Worm (Caenorhabditis elegans): ENCODE measurements around the gene cyp-35A1.

cyp-35A1 gene

DNA sequence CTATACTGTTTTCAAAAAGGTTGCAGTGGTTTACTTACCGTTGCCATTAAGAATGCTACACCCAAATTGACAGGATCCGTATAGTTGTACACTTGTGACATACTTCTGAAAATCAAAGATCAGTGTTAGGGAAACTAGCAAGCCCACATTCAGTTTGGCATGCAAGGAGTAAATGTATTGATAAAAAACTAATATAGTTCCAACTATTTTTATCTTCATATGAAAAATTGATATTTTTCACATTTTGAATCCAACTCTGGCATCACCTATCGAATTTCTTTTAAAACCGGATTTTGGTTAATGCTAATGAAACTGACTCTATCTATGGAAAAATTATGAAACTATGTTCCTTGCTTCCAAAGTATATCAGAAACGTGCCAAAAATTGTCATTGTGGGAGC lies 36.3 kb downstream of the cyp-35A1 start, which contains the start of gene srx-92:
TSS of gene srx-92 (minus strand) at position 101 of the 400 bp plus-strand sequence.
- TF ChIP-seq nhr-20 (tag; optimal IDR thresholded peaks at IDR 0.05) (no peak), F16B12.6 (tag; optimal IDR thresholded peaks at IDR 0.05) (no peak), unc-86 (tag; optimal IDR thresholded peaks at IDR 0.05) (no peak), elt-3 (tag; optimal IDR thresholded peaks at IDR 0.05) (no peak), ceh-82 (tag; optimal IDR thresholded peaks at IDR 0.05) (no peak), lin-15B (tag; optimal IDR thresholded peaks at IDR 0.05) (no peak), xbp-1 (tag; optimal IDR thresholded peaks at IDR 0.05) (no peak), nhr-11 (tag; optimal IDR thresholded peaks at IDR 0.05) (no peak), alr-1 (tag; optimal IDR thresholded peaks at IDR 0.05; ENCODE audit: borderline replicate concordance) (no peak), ztf-11 (tag; optimal IDR thresholded peaks at IDR 0.05) (no peak), nhr-28 (tag; optimal IDR thresholded peaks at IDR 0.05) (no peak), skn-1 (tag; optimal IDR thresholded peaks at IDR 0.05) (no peak), ama-1 (optimal IDR thresholded peaks at IDR 0.05) (no peak), nhr-77 (tag; optimal IDR thresholded peaks at IDR 0.05) (no peak), swsn-7 (tag; optimal IDR thresholded peaks at IDR 0.05) (no peak), fkh-4 (tag; optimal IDR thresholded peaks at IDR 0.05; ENCODE audit: borderline replicate concordance) (no peak), tbx-2 (tag; optimal IDR thresholded peaks at IDR 0.05) (no peak), mep-1 (tag; optimal IDR thresholded peaks at IDR 0.05) (no peak)

DNA sequence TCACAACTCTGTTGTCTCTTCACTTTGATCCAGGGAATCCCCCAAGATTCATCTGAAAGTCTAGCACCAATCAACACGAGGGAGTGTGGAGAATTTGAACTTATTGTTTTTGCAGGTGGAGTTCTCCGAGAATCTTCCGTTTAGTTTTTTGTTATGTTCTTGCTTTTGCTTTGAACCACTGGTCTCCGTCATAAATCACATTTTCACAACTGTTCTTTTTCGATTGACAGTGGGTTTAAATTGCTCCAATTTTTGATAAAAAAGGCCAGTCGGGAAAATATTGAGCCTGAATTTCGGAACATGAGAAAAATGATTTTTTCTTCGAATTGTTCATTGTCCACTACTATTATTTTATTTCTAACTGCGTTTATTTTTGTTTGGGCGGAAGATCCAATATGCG lies 39.7 kb downstream of the cyp-35A1 start, which contains the start of gene F10G2.10:
TSS of gene F10G2.10 (plus strand) at position 301 of the 400 bp plus-strand sequence.
- no peak for TF ChIP-seq sox-4 (tag; optimal IDR thresholded peaks at IDR 0.05)
- no peak for TF ChIP-seq grh-1 (GFP tag; IDR thresholded peaks at IDR 0.05)
- no peak for TF ChIP-seq zip-4 (GFP tag; optimal IDR thresholded peaks at IDR 0.05)
- no peak for TF ChIP-seq fkh-10 (GFP tag; optimal IDR thresholded peaks at IDR 0.05)
- no peak for TF ChIP-seq ces-1 (GFP tag; optimal IDR thresholded peaks at IDR 0.05)
- no peak for TF ChIP-seq ceh-90 (tag; optimal IDR thresholded peaks at IDR 0.05)
- TF ChIP-seq unc-30 (tag; optimal IDR thresholded peaks at IDR 0.05) = no peak
- TF ChIP-seq sup-37 (GFP tag; optimal IDR thresholded peaks at IDR 0.05) = no peak

DNA sequence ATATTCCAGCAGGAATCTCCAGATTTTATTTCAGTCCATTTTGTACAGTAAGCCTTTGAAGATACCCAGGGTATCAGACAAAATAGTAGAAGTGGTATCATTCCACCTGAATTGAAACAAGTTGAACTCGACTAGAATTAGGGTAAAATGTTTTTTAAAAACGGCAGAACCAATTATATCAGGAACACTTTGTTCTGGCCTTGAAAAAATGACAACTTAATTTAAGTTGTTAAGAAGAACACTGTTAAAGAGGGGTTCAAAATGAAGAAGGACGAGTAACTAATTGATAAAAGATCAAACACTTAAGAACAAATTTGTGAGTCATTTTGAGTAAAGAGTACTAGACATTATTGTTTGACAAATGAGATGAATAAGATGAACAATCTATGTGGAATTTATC lies 40.7 kb downstream of the cyp-35A1 start, which contains the start of gene lmd-4:
TSS of gene lmd-4 (minus strand) at position 101 of the 400 bp plus-strand sequence.
- TF ChIP-seq hlh-4 (tag; optimal IDR thresholded peaks at IDR 0.05) (no peak), sup-37 (GFP tag; optimal IDR thresholded peaks at IDR 0.05) (no peak), efl-1 (optimal IDR thresholded peaks at IDR 0.05) (no peak), efl-1 (GFP tag; optimal IDR thresholded peaks at IDR 0.05 in 1 of 2) (peak in 1 of 2 experiments; percentile 17)

DNA sequence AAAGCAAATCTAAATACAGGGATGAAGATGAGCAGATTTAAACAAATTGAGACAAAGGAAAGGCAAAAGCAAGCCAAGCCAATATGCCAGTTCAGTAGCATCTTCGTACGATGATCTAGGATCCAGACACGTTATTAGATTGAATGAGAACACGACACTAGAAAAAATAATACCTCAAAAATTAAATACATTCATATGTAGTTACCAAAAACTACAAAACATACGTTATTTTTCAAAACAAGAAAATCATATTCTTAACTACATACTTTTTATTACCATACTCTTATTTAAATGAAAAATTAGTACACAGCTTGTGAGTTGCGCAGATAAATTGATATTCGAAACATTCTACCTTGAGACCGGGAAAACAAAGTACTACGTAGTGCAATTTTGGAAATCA lies 48.3 kb downstream of the cyp-35A1 start, which contains the start of gene srx-6:
TSS of gene srx-6 (minus strand) at position 101 of the 400 bp plus-strand sequence.
- TF ChIP-seq mef-2 (tag; optimal IDR thresholded peaks at IDR 0.05) = no peak
- TF ChIP-seq fkh-4 (tag; optimal IDR thresholded peaks at IDR 0.05; ENCODE audit: borderline replicate concordance) = no peak
- TF ChIP-seq lin-15B (tag; optimal IDR thresholded peaks at IDR 0.05) = no peak
- no peak for TF ChIP-seq ces-1 (GFP tag; optimal IDR thresholded peaks at IDR 0.05)
- no peak for TF ChIP-seq hlh-17 (GFP tag; optimal IDR thresholded peaks at IDR 0.05; ENCODE audit: borderline replicate concordance)
- no peak for TF ChIP-seq zag-1 (tag; optimal IDR thresholded peaks at IDR 0.05)
- no peak for TF ChIP-seq tbx-2 (tag; optimal IDR thresholded peaks at IDR 0.05)
- no peak for TF ChIP-seq nhr-47 (tag; optimal IDR thresholded peaks at IDR 0.05)
- TF ChIP-seq nhr-84 (tag; optimal IDR thresholded peaks at IDR 0.05) = no peak
- no peak for TF ChIP-seq unc-86 (tag; optimal IDR thresholded peaks at IDR 0.05)
- no peak for TF ChIP-seq dsc-1 (tag; optimal IDR thresholded peaks at IDR 0.05)
- TF ChIP-seq lsy-2 (tag; optimal IDR thresholded peaks at IDR 0.05) = no peak

Data from whole organism, L1 larva.